Fruit fly (Drosophila melanogaster) whole organism, embryonic: ENCODE data around the gene CG6652.

ENCODE experiments used
- ATbp ChIP-seq: fragments of 200-800 bp; sonication (Bioruptor generic); optimal IDR thresholded peaks from 2 replicates; lab custom pipeline; 2017; ENCODE audit warnings: missing biosample characterization, mild to moderate bottlenecking, missing genetic modification characterization, missing genetic modification reagents
- Abd-B ChIP-seq: fragments of 200-800 bp; sonication (Bioruptor generic); optimal IDR thresholded peaks from 2 replicates; lab custom pipeline; 2018; ENCODE audit warnings: missing biosample characterization, mild to moderate bottlenecking, missing genetic modification characterization, moderate library complexity
- Ada2b ChIP-seq: fragments of 200-800 bp; sonication (Bioruptor generic); IDR thresholded peaks from 2 replicates; pipeline ENCODE4 v1.3.6; 2022; ENCODE audit warnings: missing biosample characterization, missing genetic modification characterization
- Adf1 ChIP-seq: fragments of 200-800 bp; sonication (Bioruptor generic); IDR thresholded peaks from 2 replicates; pipeline ENCODE4 v1.3.6; 2022; ENCODE audit warnings: missing biosample characterization, missing genetic modification characterization
- Atf-2 ChIP-seq: fragments of 200-800 bp; sonication (Bioruptor generic); optimal IDR thresholded peaks from 2 replicates; lab custom pipeline; 2016; ENCODE audit warnings: missing biosample characterization, missing genetic modification characterization
- Atf6 ChIP-seq: fragments of 200-800 bp; sonication (Bioruptor generic); IDR thresholded peaks from 2 replicates; pipeline ENCODE4 v1.3.6; 2022; ENCODE audit warnings: missing biosample characterization, missing genetic modification characterization
- CG10321 ChIP-seq: fragments of 200-800 bp; sonication (Bioruptor generic); IDR thresholded peaks from 2 replicates; pipeline ENCODE4 v1.3.6; 2022; ENCODE audit warnings: missing biosample characterization, missing genetic modification characterization
- CG13296 ChIP-seq: fragments of 200-800 bp; sonication (Bioruptor generic); optimal IDR thresholded peaks from 3 replicates; lab custom pipeline; 2018; ENCODE audit warnings: missing biosample characterization, mild to moderate bottlenecking, missing genetic modification characterization
- CG13424 ChIP-seq: fragments of 200-800 bp; sonication (Bioruptor generic); optimal IDR thresholded peaks from 2 replicates; lab custom pipeline; 2019; ENCODE audit warnings: missing biosample characterization, mild to moderate bottlenecking, missing genetic modification characterization, moderate library complexity
- CG13894 ChIP-seq: fragments of 200-800 bp; sonication (Bioruptor generic); optimal IDR thresholded peaks from 3 replicates; lab custom pipeline; 2018; ENCODE audit warnings: missing biosample characterization, mild to moderate bottlenecking, missing genetic modification characterization, moderate library complexity
- CG14860 ChIP-seq: fragments of 200-800 bp; sonication (Bioruptor generic); IDR thresholded peaks from 3 replicates; pipeline ENCODE4 v1.3.6; 2022; ENCODE audit warnings: missing biosample characterization, missing genetic modification characterization; ENCODE audit not compliant: partially characterized antibody
- CG1603 ChIP-seq: fragments of 200-800 bp; sonication (Bioruptor generic); optimal IDR thresholded peaks from 2 replicates; lab custom pipeline; 2019; ENCODE audit warnings: missing biosample characterization, mild to moderate bottlenecking, missing genetic modification characterization, moderate library complexity
- CG18764 ChIP-seq: fragments of 200-800 bp; sonication (Bioruptor generic); optimal IDR thresholded peaks from 3 replicates; lab custom pipeline; 2016; ENCODE audit warnings: missing biosample characterization, missing genetic modification characterization
- CG2678 ChIP-seq: fragments of 200-800 bp; sonication (Bioruptor generic); optimal IDR thresholded peaks from 3 replicates; lab custom pipeline; 2019; ENCODE audit warnings: missing biosample characterization, mild to moderate bottlenecking, missing genetic modification characterization, moderate library complexity
- CG43689 ChIP-seq: fragments of 200-800 bp; sonication (Bioruptor generic); IDR thresholded peaks from 2 replicates; pipeline ENCODE4 v1.3.6; 2022; ENCODE audit warnings: missing biosample characterization, missing genetic modification characterization
- CG6654 ChIP-seq: fragments of 200-800 bp; sonication (Bioruptor generic); optimal IDR thresholded peaks from 2 replicates; lab custom pipeline; 2017; ENCODE audit warnings: missing biosample characterization, mild to moderate bottlenecking, missing genetic modification characterization
- CG6813 ChIP-seq: fragments of 200-800 bp; sonication (Bioruptor generic); optimal IDR thresholded peaks from 2 replicates; lab custom pipeline; 2017; ENCODE audit warnings: missing biosample characterization, missing genetic modification characterization, mild to moderate bottlenecking, moderate library complexity, missing genetic modification reagents
- CG7839 ChIP-seq: fragments of 200-800 bp; sonication (Bioruptor generic); optimal IDR thresholded peaks from 3 replicates; lab custom pipeline; 2018; ENCODE audit warnings: missing biosample characterization, mild to moderate bottlenecking, missing genetic modification characterization, moderate library complexity
- CG9727 ChIP-seq: fragments of 200-800 bp; sonication (Bioruptor generic); optimal IDR thresholded peaks from 3 replicates; lab custom pipeline; 2017; ENCODE audit warnings: missing biosample characterization, mild to moderate bottlenecking, missing genetic modification characterization
- Dad ChIP-seq: fragments of 200-800 bp; sonication (Bioruptor generic); optimal IDR thresholded peaks from 3 replicates; lab custom pipeline; 2016; ENCODE audit warnings: missing biosample characterization, missing genetic modification characterization
- Deaf1 ChIP-seq: fragments of 200-800 bp; optimal IDR thresholded peaks from 3 replicates; lab custom pipeline; 2019; ENCODE audit warnings: missing biosample characterization, mild to moderate bottlenecking, missing genetic modification characterization, moderate library complexity
- Dek ChIP-seq: fragments of 200-800 bp; sonication (Bioruptor generic); optimal IDR thresholded peaks from 3 replicates; lab custom pipeline; 2019; ENCODE audit warnings: missing biosample characterization, mild to moderate bottlenecking, missing genetic modification characterization, moderate library complexity
- Doc2 ChIP-seq: fragments of 200-800 bp; sonication (Bioruptor generic); IDR thresholded peaks from 2 replicates; pipeline ENCODE4 v1.3.6; 2022; ENCODE audit warnings: missing biosample characterization, missing genetic modification characterization
- Fer3 ChIP-seq: fragments of 200-800 bp; sonication (Bioruptor generic); optimal IDR thresholded peaks from 2 replicates; lab custom pipeline; 2018; ENCODE audit warnings: missing biosample characterization, mild to moderate bottlenecking, missing genetic modification characterization, moderate library complexity
- H2.0 ChIP-seq: fragments of 200-800 bp; sonication (Bioruptor generic); IDR thresholded peaks from 2 replicates; pipeline ENCODE4 v1.3.6; 2022; ENCODE audit warnings: missing biosample characterization, missing genetic modification characterization
- HmgZ ChIP-seq: fragments of 200-800 bp; sonication (Bioruptor generic); optimal IDR thresholded peaks from 2 replicates; lab custom pipeline; 2018; ENCODE audit warnings: missing biosample characterization, mild to moderate bottlenecking, missing genetic modification characterization
- Hr51 ChIP-seq, 2 experiments: fragments of 200-800 bp; sonication (Bioruptor generic); optimal IDR thresholded peaks; 2 replicates in 1 of 2; 3 replicates in 1 of 2; lab custom pipeline; 2016 to 2018; ENCODE audit warnings: missing biosample characterization in 2 of 2, missing genetic modification characterization in 2 of 2, mild to moderate bottlenecking in 1 of 2, moderate library complexity in 1 of 2
- abd-A ChIP-seq: fragments of 200-800 bp; sonication (Bioruptor generic); optimal IDR thresholded peaks from 3 replicates; lab custom pipeline; 2019; ENCODE audit warnings: missing biosample characterization, mild to moderate bottlenecking, missing genetic modification characterization, moderate library complexity
- bbx ChIP-seq: fragments of 200-800 bp; sonication (Bioruptor generic); IDR thresholded peaks from 2 replicates; pipeline ENCODE4 v1.3.6; 2022; ENCODE audit warnings: missing biosample characterization, missing genetic modification characterization; ENCODE audit not compliant: partially characterized antibody
- bcd ChIP-seq: fragments of 200-800 bp; sonication (Bioruptor generic); optimal IDR thresholded peaks from 2 replicates; lab custom pipeline; 2017; ENCODE audit warnings: missing biosample characterization, mild to moderate bottlenecking, missing genetic modification characterization
- br ChIP-seq: fragments of >200 bp; optimal IDR thresholded peaks from 2 replicates; lab custom pipeline; 2017
- chn ChIP-seq: fragments of 200-800 bp; sonication (Bioruptor generic); optimal IDR thresholded peaks from 2 replicates; lab custom pipeline; 2016; ENCODE audit warnings: missing biosample characterization, missing genetic modification characterization
- dysf ChIP-seq: fragments of 200-800 bp; sonication (Bioruptor generic); IDR thresholded peaks from 3 replicates; pipeline ENCODE4 v1.3.6; 2022; ENCODE audit warnings: missing biosample characterization, missing genetic modification characterization
- grn ChIP-seq: fragments of 200-800 bp; sonication (Bioruptor generic); optimal IDR thresholded peaks from 3 replicates; lab custom pipeline; 2017; ENCODE audit warnings: missing biosample characterization, missing genetic modification characterization
- ham ChIP-seq: fragments of 200-800 bp; sonication (Bioruptor generic); IDR thresholded peaks from 2 replicates; pipeline ENCODE4 v1.3.6; 2022; ENCODE audit warnings: missing biosample characterization, missing genetic modification characterization
- her ChIP-seq: fragments of 200-800 bp; sonication (Bioruptor generic); optimal IDR thresholded peaks from 2 replicates; lab custom pipeline; 2016; ENCODE audit warnings: missing biosample characterization, missing genetic modification characterization
- kni ChIP-seq: fragments of 200-800 bp; sonication (Bioruptor generic); optimal IDR thresholded peaks from 3 replicates; lab custom pipeline; 2017; ENCODE audit warnings: mild to moderate bottlenecking, missing biosample characterization, missing genetic modification reagents, missing genetic modification characterization
- lbe ChIP-seq: fragments of 200-800 bp; sonication (Bioruptor generic); optimal IDR thresholded peaks from 2 replicates; lab custom pipeline; 2016; ENCODE audit warnings: missing biosample characterization, mild to moderate bottlenecking, missing genetic modification characterization
- nom ChIP-seq: fragments of 200-800 bp; sonication (Bioruptor generic); optimal IDR thresholded peaks from 2 replicates; lab custom pipeline; 2017; ENCODE audit warnings: missing biosample characterization, missing genetic modification characterization, mild to moderate bottlenecking, moderate library complexity, missing genetic modification reagents
- onecut ChIP-seq: fragments of 200-800 bp; sonication (Bioruptor generic); IDR thresholded peaks from 2 replicates; pipeline ENCODE4 v1.3.6; 2022; ENCODE audit warnings: missing biosample characterization, missing genetic modification characterization
- pan ChIP-seq, 4 experiments: fragments of >200 bp in 3 of 4; fragments of 200-800 bp in 1 of 4; sonication (Bioruptor generic) in 1 of 4; optimal IDR thresholded peaks in 3 of 4; IDR thresholded peaks in 1 of 4; 2 replicates each; pipeline versions ENCODE4 v1.3.6 to Lab custom; 2017 to 2022; ENCODE audit warnings: missing biosample characterization in 2 of 4, missing genetic modification characterization in 2 of 4, mixed read lengths in 1 of 4
- pnt ChIP-seq: fragments of 200-800 bp; sonication (Bioruptor generic); optimal IDR thresholded peaks from 3 replicates; lab custom pipeline; 2016; ENCODE audit warnings: missing biosample characterization, missing genetic modification characterization
- pros ChIP-seq: fragments of 200-800 bp; sonication (Bioruptor generic); optimal IDR thresholded peaks from 3 replicates; lab custom pipeline; 2019; ENCODE audit warnings: missing biosample characterization, mild to moderate bottlenecking, missing genetic modification characterization, moderate library complexity
- ranshi ChIP-seq: fragments of 200-800 bp; sonication (Bioruptor generic); IDR thresholded peaks from 2 replicates; pipeline ENCODE4 v1.3.6; 2022; ENCODE audit warnings: missing biosample characterization, missing genetic modification characterization
- sens ChIP-seq: fragments of 200-800 bp; sonication (Bioruptor generic); peaks from one replicate; lab custom pipeline; 2016; ENCODE audit warnings: missing biosample characterization, missing genetic modification characterization
- trem ChIP-seq: fragments of 200-800 bp; optimal IDR thresholded peaks from 3 replicates; lab custom pipeline; 2019; ENCODE audit warnings: missing biosample characterization, mild to moderate bottlenecking, missing genetic modification characterization, moderate library complexity
- unpg ChIP-seq: fragments of 200-800 bp; sonication (Bioruptor generic); optimal IDR thresholded peaks from 3 replicates; lab custom pipeline; 2018; ENCODE audit warnings: missing biosample characterization, mild to moderate bottlenecking, missing genetic modification characterization, moderate library complexity
- vvl ChIP-seq: fragments of 200-800 bp; sonication (Bioruptor generic); IDR thresholded peaks from 2 replicates; pipeline ENCODE4 v1.3.6; 2022; ENCODE audit warnings: missing biosample characterization, missing genetic modification characterization
- wek ChIP-seq: fragments of 200-800 bp; sonication (Bioruptor generic); optimal IDR thresholded peaks from 3 replicates; lab custom pipeline; 2018; ENCODE audit warnings: missing biosample characterization, mild to moderate bottlenecking, missing genetic modification characterization, moderate library complexity

Gene CG6652

dm6 chr3L:16974645-16975151 lies 48.0 kb downstream of the CG6652 start:
- TF ChIP-seq Hr51 (GFP tag; optimal IDR thresholded peaks at IDR 0.05; lab: Kevin White, UChicago) (peak in 1 of 2 experiments; percentile 5), kni (GFP tag; lab: Kevin White, UChicago) (peak; percentile 56), pnt (no peak), vvl (GFP tag; lab: Robert Waterston, UW) (peak; percentile 32; the same call in 1 of the 2 replicates), Ada2b (GFP tag; lab: Robert Waterston, UW) (0 out of 2 replicates have a peak, but pooled peaks have one; percentile 6), onecut (GFP tag; lab: Robert Waterston, UW) (peak; percentile 21; the same call in 1 of the 2 replicates), abd-A (peak; percentile 55), bcd (GFP tag; lab: Kevin White, UChicago) (no peak), CG13424 (tag; lab: Kevin White, UChicago) (peak; percentile 12), ATbp (peak; percentile 66), Abd-B (GFP tag; lab: Kevin White, UChicago) (no peak), grn (GFP tag; lab: Kevin White, UChicago) (no peak), CG13296 (GFP tag; lab: Kevin White, UChicago) (peak; percentile 57), br (lab: Kevin White, UChicago) (no peak), unpg (peak; percentile 19), CG10321 (0 out of 2 replicates have a peak, but pooled peaks have one; percentile 18), CG18764 (GFP tag; lab: Kevin White, UChicago) (no peak), sens (GFP tag; lab: Kevin White, UChicago) (peak; percentile 41), dysf (GFP tag; lab: Robert Waterston, UW) (no peak), CG14860 (GFP tag; lab: Robert Waterston, UW) (no peak), lbe (GFP tag; lab: Kevin White, UChicago) (peak; percentile 51), trem (tag; lab: Kevin White, UChicago) (no peak), HmgZ (tag; lab: Kevin White, UChicago) (no peak), Adf1 (GFP tag; lab: Robert Waterston, UW) (peak; percentile 66), Deaf1 (peak; percentile 7), CG6813 (peak; percentile 15), CG1603 (tag; lab: Kevin White, UChicago) (no peak), CG9727 (GFP tag; lab: Kevin White, UChicago) (no peak), Atf6 (GFP tag; lab: Robert Waterston, UW) (peak; percentile 33; the same call in 1 of the 2 replicates), CG13894 (tag; lab: Kevin White, UChicago) (peak; percentile 41), her (GFP tag; lab: Kevin White, UChicago) (no peak), Fer3 (peak; percentile 24), pan (optimal IDR thresholded peaks at IDR 0.05; lab: Kevin White, UChicago) (no peak), pan (GFP tag; optimal IDR thresholded peaks at IDR 0.05 in 1 of 2, IDR thresholded peaks at IDR 0.05 in 1 of 2) (peak in 1 of 2 experiments; percentile 14), CG7839 (no peak), Dad (no peak), CG43689 (no peak), nom (peak; percentile 50), Atf-2 (GFP tag; lab: Kevin White, UChicago) (no peak), CG2678 (tag; lab: Kevin White, UChicago) (peak; percentile 35), ham (GFP tag; lab: Robert Waterston, UW) (no peak), chn (GFP tag; lab: Kevin White, UChicago) (no peak), Doc2 (GFP tag; lab: Robert Waterston, UW) (no peak), wek (GFP tag; lab: Kevin White, UChicago) (peak; percentile 6), Dek (no peak), CG6654 (GFP tag; lab: Kevin White, UChicago) (no peak), bbx (GFP tag; lab: Robert Waterston, UW) (no peak), H2.0 (GFP tag; lab: Robert Waterston, UW) (no peak), ranshi (peak; percentile 71), pros (no peak)
